Worm (Caenorhabditis elegans): ENCODE data around the gene str-136.

DNA sequence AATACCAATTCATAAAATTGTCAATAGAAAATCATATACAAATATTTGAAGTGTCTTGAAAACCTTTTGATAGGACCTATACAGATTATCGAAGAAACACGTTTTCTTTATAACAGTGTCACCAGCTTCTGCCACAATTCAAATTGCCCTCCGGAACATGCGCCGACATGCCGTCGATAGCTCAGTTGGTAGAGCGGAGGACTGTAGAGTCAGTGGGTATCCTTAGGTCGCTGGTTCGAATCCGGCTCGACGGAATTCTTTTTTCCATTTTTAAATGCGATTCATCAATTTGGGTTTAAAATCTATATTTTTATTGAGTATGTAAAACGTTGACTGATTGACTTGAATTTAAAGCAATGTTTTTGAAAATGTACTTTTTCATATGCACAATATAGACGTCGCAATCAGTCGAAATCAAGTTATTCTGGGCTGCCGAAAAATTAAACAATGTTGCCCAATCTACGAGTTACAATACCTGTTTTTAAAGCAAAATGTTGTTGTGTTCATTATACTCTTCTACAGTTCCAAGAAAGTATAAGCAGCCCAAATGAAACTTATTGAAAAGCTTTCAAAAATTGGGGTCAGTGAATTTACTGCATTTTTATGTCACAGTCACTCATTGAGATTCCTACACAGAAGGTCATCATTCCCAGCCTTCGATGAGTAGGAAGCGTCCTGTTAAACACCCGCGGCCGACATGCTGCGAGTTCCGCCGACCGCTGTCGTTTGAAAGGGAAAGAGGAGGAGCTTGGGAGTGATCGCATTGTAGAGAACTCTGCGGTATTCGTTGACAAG is 31.2 kb downstream of the str-136 start:
- no peak for TF ChIP-seq lin-15B (tag; optimal IDR thresholded peaks at IDR 0.05)
- TF ChIP-seq ama-1 (optimal IDR thresholded peaks at IDR 0.05), result peak; percentile 97
- no peak for TF ChIP-seq madf-5 (GFP tag; IDR thresholded peaks at IDR 0.05)
- TF ChIP-seq skn-1 (tag; optimal IDR thresholded peaks at IDR 0.05), result no peak
- peak; percentile 73 for TF ChIP-seq nhr-48 (tag; optimal IDR thresholded peaks at IDR 0.05)
- peak; percentile 61 for TF ChIP-seq php-3 (GFP tag; IDR thresholded peaks at IDR 0.05)
- TF ChIP-seq nhr-6 (tag; optimal IDR thresholded peaks at IDR 0.05), result peak; percentile 54
- TF ChIP-seq nhr-76 (tag; optimal IDR thresholded peaks at IDR 0.05), result no peak
- TF ChIP-seq lin-38 (GFP tag; IDR thresholded peaks at IDR 0.05), result peak; percentile 57

All from whole organism, L4 larva.